Worm (Caenorhabditis elegans) whole organism, L3 larva: ENCODE data around the gene F19D8.2.

Experiments
- R02D3.7 ChIP-seq: fragments of 150-350 bp; optimal IDR thresholded peaks from 2 replicates; lab custom pipeline; 2014; ENCODE audit warnings: missing biosample characterization, missing genetic modification characterization
- ZK546.5 ChIP-seq: sonication (generic microtip); optimal IDR thresholded peaks from 2 replicates; lab custom pipeline; 2017; ENCODE audit warnings: missing biosample characterization, missing genetic modification characterization
- aly-2 ChIP-seq: fragments of 150-350 bp; optimal IDR thresholded peaks from 2 replicates; lab custom pipeline; 2014; ENCODE audit warnings: missing biosample characterization, missing genetic modification characterization
- ceh-16 ChIP-seq: sonication (generic microtip); optimal IDR thresholded peaks from 2 replicates; lab custom pipeline; 2017; ENCODE audit warnings: missing biosample characterization, missing genetic modification characterization
- ceh-28 ChIP-seq: fragments of 150-350 bp; optimal IDR thresholded peaks from 2 replicates; lab custom pipeline; 2014; ENCODE audit warnings: missing biosample characterization, missing genetic modification reagents, missing genetic modification characterization
- ceh-82 ChIP-seq: fragments of 150-350 bp; optimal IDR thresholded peaks from 2 replicates; lab custom pipeline; 2014; ENCODE audit warnings: missing biosample characterization, missing genetic modification characterization
- ceh-9 ChIP-seq: sonication (generic microtip); optimal IDR thresholded peaks from 2 replicates; lab custom pipeline; 2018; ENCODE audit warnings: missing biosample characterization, missing genetic modification characterization
- daf-12 ChIP-seq: fragments of 150-350 bp; optimal IDR thresholded peaks from 2 replicates; lab custom pipeline; 2014; ENCODE audit warnings: missing biosample characterization, missing genetic modification reagents, missing genetic modification characterization
- egl-27 ChIP-seq: sonication (generic microtip); optimal IDR thresholded peaks from 4 replicates; lab custom pipeline; 2017; ENCODE audit warnings: missing biosample characterization, missing genetic modification reagents, missing genetic modification characterization
- egl-5 ChIP-seq: fragments of 150-350 bp; optimal IDR thresholded peaks from 2 replicates; lab custom pipeline; 2017; ENCODE audit warnings: missing biosample characterization, missing genetic modification reagents, missing genetic modification characterization, inconsistent platforms
- elt-2 ChIP-seq: sonication (generic microtip); optimal IDR thresholded peaks from 2 replicates; lab custom pipeline; 2016; ENCODE audit warnings: missing genetic modification reagents, mild to moderate bottlenecking, missing genetic modification characterization, missing compliant biosample characterization
- elt-3 ChIP-seq, 3 experiments: fragments of 150-350 bp in 1 of 3; sonication (generic microtip) in 2 of 3; optimal IDR thresholded peaks; 2 replicates in 2 of 3; 4 replicates in 1 of 3; lab custom pipeline; 2014 to 2017; ENCODE audit warnings: missing biosample characterization in 3 of 3, missing genetic modification characterization in 3 of 3
- fos-1 ChIP-seq: fragments of 150-350 bp; optimal IDR thresholded peaks from 2 replicates; lab custom pipeline; 2014; ENCODE audit warnings: missing biosample characterization, missing genetic modification characterization
- hmg-11 ChIP-seq: sonication (generic microtip); optimal IDR thresholded peaks from 2 replicates; lab custom pipeline; 2016; ENCODE audit warnings: missing genetic modification characterization, missing compliant biosample characterization
- jun-1 ChIP-seq: fragments of 150-350 bp; optimal IDR thresholded peaks from 2 replicates; lab custom pipeline; 2014; ENCODE audit warnings: missing biosample characterization, missing genetic modification reagents, missing genetic modification characterization
- lin-15B ChIP-seq: fragments of 150-350 bp; optimal IDR thresholded peaks from 2 replicates; lab custom pipeline; 2014; ENCODE audit warnings: missing biosample characterization, missing genetic modification characterization
- nfya-1 ChIP-seq: sonication (generic microtip); optimal IDR thresholded peaks from 2 replicates; lab custom pipeline; 2017; ENCODE audit warnings: missing genetic modification characterization, mild to moderate bottlenecking, missing compliant biosample characterization, antibody characterized with exemption, moderate library complexity; ENCODE audit not compliant: insufficient read depth
- nhr-23 ChIP-seq: fragments of 150-350 bp; optimal IDR thresholded peaks from 2 replicates; lab custom pipeline; 2014; ENCODE audit warnings: missing biosample characterization, missing genetic modification reagents, missing genetic modification characterization
- nhr-25 ChIP-seq: sonication (generic microtip); optimal IDR thresholded peaks from 2 replicates; lab custom pipeline; 2017; ENCODE audit warnings: missing biosample characterization, missing genetic modification characterization
- nhr-28 ChIP-seq: fragments of 150-350 bp; optimal IDR thresholded peaks from 2 replicates; lab custom pipeline; 2014; ENCODE audit warnings: missing biosample characterization, missing genetic modification characterization
- nhr-43 ChIP-seq: sonication (generic microtip); optimal IDR thresholded peaks from 2 replicates; lab custom pipeline; 2016; ENCODE audit warnings: mild to moderate bottlenecking, missing genetic modification characterization, missing compliant biosample characterization; ENCODE audit not compliant: poor library complexity, severe bottlenecking
- nhr-67 ChIP-seq: fragments of 150-350 bp; optimal IDR thresholded peaks from 2 replicates; lab custom pipeline; 2014; ENCODE audit warnings: missing biosample characterization, missing genetic modification characterization
- nhr-76 ChIP-seq: fragments of 150-350 bp; sonication (generic microtip); optimal IDR thresholded peaks from 5 replicates; lab custom pipeline; 2014; ENCODE audit warnings: missing biosample characterization, missing genetic modification characterization
- nhr-77 ChIP-seq: fragments of 150-350 bp; optimal IDR thresholded peaks from 2 replicates; lab custom pipeline; 2014; ENCODE audit warnings: missing biosample characterization, missing genetic modification characterization
- pha-4 ChIP-seq: fragments of 150-350 bp; optimal IDR thresholded peaks from 2 replicates; lab custom pipeline; 2014; ENCODE audit warnings: missing biosample characterization, missing genetic modification reagents, missing genetic modification characterization
- pqm-1 ChIP-seq: fragments of 150-350 bp; optimal IDR thresholded peaks from 2 replicates; lab custom pipeline; 2017; ENCODE audit warnings: missing biosample characterization, missing genetic modification characterization, inconsistent platforms
- sea-2 ChIP-seq: fragments of 150-350 bp; sonication (generic microtip); optimal IDR thresholded peaks from 4 replicates; lab custom pipeline; 2014; ENCODE audit warnings: missing biosample characterization, missing genetic modification reagents, missing genetic modification characterization
- skn-1 ChIP-seq: fragments of 150-350 bp; optimal IDR thresholded peaks from 2 replicates; lab custom pipeline; 2014; ENCODE audit warnings: missing biosample characterization, missing genetic modification characterization
- snpc-4 ChIP-seq: fragments of 150-350 bp; optimal IDR thresholded peaks from 2 replicates; lab custom pipeline; 2014; ENCODE audit warnings: missing biosample characterization, missing genetic modification characterization
- unc-39 ChIP-seq: sonication (generic microtip); optimal IDR thresholded peaks from 4 replicates; lab custom pipeline; 2017; ENCODE audit warnings: missing biosample characterization, missing genetic modification characterization
- unc-62 ChIP-seq: fragments of 150-350 bp; sonication (generic microtip); optimal IDR thresholded peaks from 4 replicates; lab custom pipeline; 2014; ENCODE audit warnings: missing biosample characterization, missing genetic modification reagents, missing genetic modification characterization
- zag-1 ChIP-seq: fragments of 150-350 bp; optimal IDR thresholded peaks from 2 replicates; lab custom pipeline; 2014; ENCODE audit warnings: missing biosample characterization, missing genetic modification characterization

Gene F19D8.2

ce11 chrX:13858693-13859092 lies 24.5 kb downstream of the F19D8.2 start, which contains the start of gene M03B6.4:
M03B6.4 (plus strand) TSS chrX:13858841.
- TF ChIP-seq jun-1: no peak
- no peak for TF ChIP-seq pha-4 (tag; lab: Kevin White, UChicago)
- no peak for TF ChIP-seq ZK546.5 (tag; lab: Kevin White, UChicago)
- no peak for TF ChIP-seq nhr-77 (tag; lab: Kevin White, UChicago)
- no peak for TF ChIP-seq nhr-28
- no peak for TF ChIP-seq egl-27 (tag; lab: Kevin White, UChicago)
- TF ChIP-seq nhr-43 (tag; lab: Kevin White, UChicago): no peak
- no peak for TF ChIP-seq ceh-28 (tag; lab: Kevin White, UChicago)
- TF ChIP-seq zag-1 (tag; lab: Kevin White, UChicago): no peak
- no peak for TF ChIP-seq aly-2
- no peak for TF ChIP-seq unc-62 (GFP tag; lab: Kevin White, UChicago)
- no peak for TF ChIP-seq pqm-1 (tag; lab: Kevin White, UChicago)
- no peak for TF ChIP-seq nfya-1 (tag; lab: Kevin White, UChicago)
- TF ChIP-seq ceh-16 (tag; lab: Kevin White, UChicago): no peak
- TF ChIP-seq elt-2: no peak
- TF ChIP-seq nhr-25 (tag; lab: Kevin White, UChicago): no peak
- no peak for TF ChIP-seq hmg-11

DNA sequence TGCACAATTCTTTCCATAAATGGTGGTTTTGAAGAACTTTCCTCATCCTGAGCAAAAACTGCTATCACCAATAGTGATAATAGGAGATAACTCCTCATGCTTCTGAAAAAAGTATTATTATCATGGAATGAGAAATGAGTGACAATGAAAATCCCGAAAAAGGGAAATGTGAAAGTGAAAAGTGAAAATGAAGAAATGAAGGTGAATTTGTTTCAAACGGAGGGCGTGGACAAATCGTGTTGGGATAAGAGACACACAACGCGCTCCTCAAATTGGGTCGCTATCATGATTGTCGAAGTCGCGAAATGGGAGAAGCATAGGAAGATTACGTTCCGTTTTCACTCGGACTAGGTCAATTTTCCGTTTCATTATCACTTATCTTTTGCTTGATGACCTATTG lies 30.0 kb downstream of the F19D8.2 start, which contains the start of gene M03B6.3:
M03B6.3 (minus strand) TSS at position 102 of the 400 bp plus-strand sequence.
- peak; percentile 3 for TF ChIP-seq nhr-23 (tag; lab: Kevin White, UChicago)
- no peak for TF ChIP-seq elt-2
- TF ChIP-seq, all 47 proteins: peak for 1

DNA sequence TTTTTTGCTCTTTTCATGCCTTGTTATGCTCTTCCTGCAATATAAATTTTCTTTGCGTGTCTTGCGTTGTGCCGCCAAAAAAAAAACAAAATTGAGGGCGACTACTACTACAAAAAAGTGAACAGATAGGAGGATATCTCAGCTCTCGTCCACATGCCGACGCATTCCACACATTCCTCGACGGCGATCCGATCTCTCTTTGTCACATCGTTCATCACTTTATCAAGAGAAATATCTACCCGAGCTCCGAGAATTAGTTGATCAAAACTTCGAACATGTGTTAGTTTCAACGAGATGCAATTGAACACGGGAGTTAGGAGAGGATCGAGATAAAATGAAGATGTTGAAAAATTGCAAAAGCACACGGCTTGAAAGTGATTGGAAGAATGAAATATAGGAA lies 36.9 kb downstream of the F19D8.2 start:
- TF ChIP-seq sea-2 (no peak), ceh-16 (tag; lab: Kevin White, UChicago) (no peak), egl-5 (tag; lab: Kevin White, UChicago) (peak; percentile 17), unc-39 (tag; lab: Kevin White, UChicago) (no peak), nhr-25 (tag; lab: Kevin White, UChicago) (no peak), ceh-9 (tag; lab: Kevin White, UChicago) (no peak), snpc-4 (no peak), nhr-76 (tag; lab: Kevin White, UChicago) (no peak), pha-4 (tag; lab: Kevin White, UChicago) (no peak)

DNA sequence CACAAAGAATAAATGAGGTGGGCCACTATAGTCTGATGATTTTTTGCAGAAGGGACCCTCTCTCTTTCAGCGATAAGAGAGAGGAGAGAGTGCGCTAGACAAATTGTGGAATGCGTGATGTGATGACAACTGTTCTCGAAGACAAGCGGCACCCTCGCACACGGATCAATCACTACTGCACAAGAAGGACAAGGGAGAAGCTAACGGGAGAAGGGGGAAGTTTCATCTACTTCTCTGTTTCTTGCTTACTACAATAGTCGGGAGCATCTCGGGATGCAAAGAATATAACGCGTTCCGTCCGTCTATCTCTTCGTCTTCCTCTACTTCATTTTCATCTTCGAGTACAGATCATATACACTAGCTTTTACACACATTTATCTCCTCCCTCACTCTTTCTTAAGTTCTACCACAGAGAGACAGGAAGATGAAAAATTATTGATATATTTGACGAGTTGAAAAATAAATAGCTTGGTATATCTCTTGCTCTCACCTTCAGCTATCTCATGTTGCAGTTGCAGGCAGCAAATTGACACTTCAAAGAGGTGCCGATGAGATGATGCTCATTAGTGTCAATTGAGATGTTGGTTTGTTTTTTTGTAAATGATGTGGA lies 39.2 kb downstream of the F19D8.2 start:
- TF ChIP-seq skn-1 (tag; lab: Kevin White, UChicago): no peak
- no peak for TF ChIP-seq nhr-67 (tag; lab: Kevin White, UChicago)
- TF ChIP-seq pqm-1 (tag; lab: Kevin White, UChicago): no peak
- peak; percentile 77 for TF ChIP-seq egl-5 (tag; lab: Kevin White, UChicago)
- no peak for TF ChIP-seq snpc-4
- TF ChIP-seq, all 47 proteins: peak for 1

DNA sequence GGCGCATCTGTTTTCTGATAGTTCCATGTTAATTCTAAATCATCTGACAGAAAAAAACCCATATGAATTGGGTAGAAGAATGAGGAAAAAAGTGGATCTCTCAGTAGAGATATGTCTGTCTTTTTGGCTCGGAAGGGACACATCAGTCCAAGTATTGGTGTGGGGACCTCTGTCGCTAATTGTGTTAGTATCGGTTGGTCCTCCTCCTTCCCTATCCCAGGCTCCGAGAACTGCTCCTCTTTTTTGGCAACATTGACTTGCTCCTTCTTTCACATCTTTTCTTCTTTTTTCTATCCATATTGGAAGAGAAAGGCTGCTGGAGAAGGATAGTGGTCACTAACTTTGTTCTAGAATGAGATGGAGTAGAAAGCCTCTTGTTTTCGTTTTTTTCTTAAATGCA lies 41.7 kb downstream of the F19D8.2 start:
- no peak for TF ChIP-seq elt-3 (tag; optimal IDR thresholded peaks at IDR 0.05; lab: Kevin White, UChicago)
- no peak for TF ChIP-seq zag-1 (tag; lab: Kevin White, UChicago)
- TF ChIP-seq ceh-82 (tag; lab: Kevin White, UChicago): no peak
- TF ChIP-seq unc-39 (tag; lab: Kevin White, UChicago): peak; percentile 9

DNA sequence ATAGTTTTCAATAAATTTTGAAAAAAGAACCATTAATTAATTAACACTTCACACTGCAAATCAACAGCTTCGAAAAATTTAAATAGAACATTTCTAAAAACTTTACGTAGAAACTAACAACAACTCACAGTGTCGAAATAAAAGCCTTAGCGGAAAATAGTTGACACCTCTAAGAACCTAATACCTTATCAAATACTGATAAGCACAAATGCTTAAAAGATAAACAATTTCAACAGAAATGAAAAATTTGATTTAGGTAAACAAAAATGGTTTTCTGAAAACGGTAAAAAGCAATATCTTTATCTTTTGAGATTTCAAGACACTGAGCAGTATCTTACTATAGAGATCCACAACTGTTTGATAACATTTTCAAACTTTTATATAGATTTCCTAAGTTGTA lies 42.6 kb downstream of the F19D8.2 start:
- TF ChIP-seq elt-2 (peak; percentile 46), fos-1 (tag; lab: Kevin White, UChicago) (no peak)
- TF ChIP-seq, all 47 proteins: peak for 1

DNA sequence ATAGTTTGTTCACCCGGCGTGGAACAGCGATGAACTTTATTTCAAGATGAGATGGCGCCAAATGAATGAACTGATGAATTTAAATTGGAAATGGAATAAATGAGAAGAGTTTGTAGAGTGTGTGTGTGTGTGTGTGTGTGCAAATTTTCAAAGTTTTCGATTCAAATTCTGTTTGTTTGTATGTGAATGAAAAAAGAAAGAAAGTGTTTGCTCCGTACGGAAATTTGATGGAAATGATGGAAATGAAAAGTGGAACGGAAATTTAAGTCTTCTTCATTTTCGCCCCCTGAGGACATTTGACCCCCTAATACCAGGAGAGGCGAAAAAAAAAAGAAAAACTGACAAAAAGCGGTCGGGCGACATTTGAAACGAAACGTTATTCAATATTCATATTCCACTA lies 43.9 kb downstream of the F19D8.2 start:
- TF ChIP-seq nhr-43 (tag; lab: Kevin White, UChicago) (no peak), lin-15B (no peak), daf-12 (tag; lab: Kevin White, UChicago) (no peak), R02D3.7 (tag; lab: Kevin White, UChicago) (no peak), hmg-11 (no peak)
